Fruit fly (Drosophila melanogaster) whole organism, wandering third instar larva: ENCODE data around the gene CG6865.

Experiments
- CG32264 ChIP-seq: fragments of 200-800 bp; sonication (Bioruptor generic); optimal IDR thresholded peaks from 2 replicates; lab custom pipeline; 2016; ENCODE audit warnings: missing biosample characterization, missing genetic modification characterization
- CG9705 ChIP-seq: fragments of 200-800 bp; sonication (Bioruptor generic); optimal IDR thresholded peaks from 2 replicates; lab custom pipeline; 2018; ENCODE audit warnings: missing biosample characterization, mild to moderate bottlenecking, missing genetic modification characterization
- CrebA ChIP-seq: fragments of 200-800 bp; sonication (Bioruptor generic); optimal IDR thresholded peaks from 2 replicates; lab custom pipeline; 2016; ENCODE audit warnings: missing biosample characterization, mild to moderate bottlenecking, missing genetic modification characterization, borderline replicate concordance
- Dfd ChIP-seq: fragments of >200 bp; optimal IDR thresholded peaks from 2 replicates; lab custom pipeline; 2017; ENCODE audit warnings: missing biosample characterization, missing genetic modification characterization
- Dif ChIP-seq: fragments of 200-275, 200-300 bp; sonication (Bioruptor generic); optimal IDR thresholded peaks from 2 replicates; lab custom pipeline; 2018; ENCODE audit warnings: missing biosample characterization, missing genetic modification characterization; ENCODE audit not compliant: partially characterized antibody
- GATAd ChIP-seq: sonication (Bioruptor generic); optimal IDR thresholded peaks from 2 replicates; lab custom pipeline; 2016; ENCODE audit warnings: missing biosample characterization, missing genetic modification characterization
- HLH106 ChIP-seq: fragments of 200-800 bp; optimal IDR thresholded peaks from 3 replicates; lab custom pipeline; 2019; ENCODE audit warnings: missing biosample characterization, mild to moderate bottlenecking, missing genetic modification characterization, moderate library complexity
- Hnf4 ChIP-seq: fragments of 200-800 bp; sonication (Bioruptor generic); optimal IDR thresholded peaks from 2 replicates; lab custom pipeline; 2016; ENCODE audit warnings: missing biosample characterization, mild to moderate bottlenecking, missing genetic modification characterization
- Hr78 ChIP-seq: fragments of >200 bp; optimal IDR thresholded peaks from 2 replicates; lab custom pipeline; 2017; ENCODE audit warnings: missing biosample characterization, missing genetic modification characterization
- Hr83 ChIP-seq: fragments of 200-300 bp; sonication (Bioruptor generic); optimal IDR thresholded peaks from 2 replicates; lab custom pipeline; 2016; ENCODE audit warnings: missing biosample characterization, mild to moderate bottlenecking, missing genetic modification characterization, moderate library complexity; ENCODE audit not compliant: poor library complexity, severe bottlenecking
- Jra ChIP-seq: sonication (Bioruptor generic); optimal IDR thresholded peaks from 2 replicates; lab custom pipeline; 2016; ENCODE audit warnings: missing biosample characterization, missing genetic modification characterization
- Mio ChIP-seq: sonication (Bioruptor generic); optimal IDR thresholded peaks from 2 replicates; lab custom pipeline; 2016; ENCODE audit warnings: missing biosample characterization, missing genetic modification characterization
- N ChIP-seq: fragments of >200 bp; optimal IDR thresholded peaks from 2 replicates; lab custom pipeline; 2018; ENCODE audit warnings: missing biosample characterization, missing external identifiers, missing genetic modification characterization
- OdsH ChIP-seq: fragments of 200-800 bp; sonication (Bioruptor generic); optimal IDR thresholded peaks from 2 replicates; lab custom pipeline; 2016; ENCODE audit warnings: missing biosample characterization, mild to moderate bottlenecking, missing genetic modification characterization
- Rel ChIP-seq, 2 experiments: fragments of 200-800 bp; sonication (Bioruptor generic) in 1 of 2; optimal IDR thresholded peaks; 2 replicates in 1 of 2; 3 replicates in 1 of 2; lab custom pipeline; 2016 to 2019; ENCODE audit warnings: mild to moderate bottlenecking in 2 of 2, missing biosample characterization in 2 of 2, missing genetic modification characterization in 2 of 2, moderate library complexity in 1 of 2
- Sp1 ChIP-seq: fragments of 200-800 bp; sonication (Bioruptor generic); optimal IDR thresholded peaks from 3 replicates; lab custom pipeline; 2019; ENCODE audit warnings: missing biosample characterization, mild to moderate bottlenecking, missing genetic modification characterization, moderate library complexity
- Vsx2 ChIP-seq: fragments of 200-300, 225-300 bp; sonication (Bioruptor generic); optimal IDR thresholded peaks from 2 replicates; lab custom pipeline; 2018; ENCODE audit warnings: missing biosample characterization, missing genetic modification characterization; ENCODE audit not compliant: partially characterized antibody
- br ChIP-seq: fragments of 200-800 bp; sonication (Bioruptor generic); optimal IDR thresholded peaks from 2 replicates; lab custom pipeline; 2016; ENCODE audit warnings: missing biosample characterization, missing genetic modification characterization
- brk ChIP-seq: fragments of 200-800 bp; sonication (Bioruptor generic); optimal IDR thresholded peaks from 2 replicates; lab custom pipeline; 2016; ENCODE audit warnings: missing biosample characterization, mild to moderate bottlenecking, missing genetic modification characterization
- dmrt93B ChIP-seq: fragments of 200-800 bp; sonication (Bioruptor generic); optimal IDR thresholded peaks from 2 replicates; lab custom pipeline; 2018; ENCODE audit warnings: missing biosample characterization, mild to moderate bottlenecking, missing genetic modification characterization
- dsf ChIP-seq: sonication (Bioruptor generic); optimal IDR thresholded peaks from 2 replicates; lab custom pipeline; 2016; ENCODE audit warnings: missing biosample characterization, missing genetic modification characterization, borderline replicate concordance
- ey ChIP-seq: fragments of 200-800 bp; sonication (Bioruptor generic); optimal IDR thresholded peaks from 2 replicates; lab custom pipeline; 2016; ENCODE audit warnings: missing biosample characterization, missing genetic modification characterization
- foxo ChIP-seq, 2 experiments: fragments of 200-800 bp; sonication (Bioruptor generic); optimal IDR thresholded peaks; 2 replicates in 1 of 2; 3 replicates in 1 of 2; lab custom pipeline; 2016 to 2017; ENCODE audit warnings: missing biosample characterization in 2 of 2, missing genetic modification characterization in 2 of 2
- fru ChIP-seq: fragments of 200-800 bp; sonication (Bioruptor generic); optimal IDR thresholded peaks from 3 replicates; lab custom pipeline; 2016; ENCODE audit warnings: missing biosample characterization, mild to moderate bottlenecking, missing genetic modification characterization
- h ChIP-seq: fragments of 200-800 bp; sonication (Bioruptor generic); optimal IDR thresholded peaks from 3 replicates; lab custom pipeline; 2016; ENCODE audit warnings: missing biosample characterization, mild to moderate bottlenecking, missing genetic modification characterization
- lola ChIP-seq: fragments of >200 bp; optimal IDR thresholded peaks from 2 replicates; lab custom pipeline; 2017; ENCODE audit warnings: missing biosample characterization, missing genetic modification characterization
- pan ChIP-seq: fragments of >200 bp; optimal IDR thresholded peaks from 2 replicates; lab custom pipeline; 2017
- psq ChIP-seq: fragments of 200-800 bp; sonication (Bioruptor generic); optimal IDR thresholded peaks from 3 replicates; lab custom pipeline; 2017; ENCODE audit warnings: missing biosample characterization, mild to moderate bottlenecking, missing genetic modification characterization, moderate library complexity
- rgr ChIP-seq: fragments of 200-800 bp; sonication (Bioruptor generic); optimal IDR thresholded peaks from 3 replicates; lab custom pipeline; 2016; ENCODE audit warnings: missing biosample characterization, mild to moderate bottlenecking, missing genetic modification characterization
- sage ChIP-seq: fragments of 200-800 bp; sonication (Bioruptor generic); optimal IDR thresholded peaks from 2 replicates; lab custom pipeline; 2016; ENCODE audit warnings: missing biosample characterization, mild to moderate bottlenecking, missing genetic modification characterization
- sv ChIP-seq: fragments of 200-800 bp; sonication (Bioruptor generic); optimal IDR thresholded peaks from 3 replicates; lab custom pipeline; 2016; ENCODE audit warnings: missing biosample characterization, missing genetic modification characterization
- tai ChIP-seq: sonication (Bioruptor generic); optimal IDR thresholded peaks from 2 replicates; lab custom pipeline; 2016; ENCODE audit warnings: missing biosample characterization, missing genetic modification characterization
- usp ChIP-seq: fragments of >200 bp; optimal IDR thresholded peaks from 2 replicates; lab custom pipeline; 2017; ENCODE audit warnings: missing biosample characterization, missing genetic modification characterization
- woc ChIP-seq: sonication (Bioruptor generic); optimal IDR thresholded peaks from 2 replicates; lab custom pipeline; 2016; ENCODE audit warnings: missing biosample characterization, mild to moderate bottlenecking, missing genetic modification characterization

The CG6865 gene

DNA sequence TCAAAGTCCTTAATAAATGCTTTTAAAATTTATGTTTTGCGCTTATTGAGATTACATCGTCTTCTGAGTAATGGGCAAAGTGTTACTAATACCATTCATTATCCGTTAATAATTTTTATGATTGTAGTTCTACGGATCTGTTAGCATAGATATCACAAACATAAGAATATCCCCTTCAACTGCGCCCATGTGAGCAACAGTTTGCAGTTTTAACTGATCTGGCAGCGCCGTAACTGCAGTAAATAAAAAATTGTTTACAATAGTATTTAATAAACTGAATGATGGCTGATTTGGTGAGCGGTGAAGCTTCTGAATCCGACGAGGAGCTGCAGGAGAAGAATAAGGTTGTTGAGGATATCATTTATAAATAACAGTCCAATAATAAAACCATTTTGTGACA, 6.6 kb downstream of the CG6865 start, which contains the start of gene Blos3:
Gene Blos3 (plus strand): TSS at position 198 of the 400 bp plus-strand sequence.
- TF ChIP-seq HLH106 (tag; lab: Kevin White, UChicago) (peak; percentile 46), Jra (GFP tag; lab: Kevin White, UChicago) (peak; percentile 54), rgr (GFP tag; lab: Kevin White, UChicago) (peak; percentile 55), tai (GFP tag; lab: Kevin White, UChicago) (no peak), woc (no peak), CG32264 (GFP tag; lab: Kevin White, UChicago) (no peak), foxo (GFP tag; optimal IDR thresholded peaks at IDR 0.05; lab: Kevin White, UChicago) (peak in 1 of 2 experiments; percentile 83), Dif (GFP tag; lab: Kevin White, UChicago) (no peak), sage (no peak), ey (GFP tag; lab: Kevin White, UChicago) (peak; percentile 61), h (peak; percentile 71), Sp1 (GFP tag; lab: Kevin White, UChicago) (no peak), Hr83 (GFP tag; lab: Kevin White, UChicago) (peak; percentile 54), Rel (GFP tag; optimal IDR thresholded peaks at IDR 0.05; lab: Kevin White, UChicago) (no peak), Rel (tag; optimal IDR thresholded peaks at IDR 0.05; lab: Kevin White, UChicago) (no peak), CrebA (GFP tag; lab: Kevin White, UChicago) (no peak), usp (GFP tag; lab: Kevin White, UChicago) (no peak), fru (GFP tag; lab: Kevin White, UChicago) (no peak), dsf (GFP tag; lab: Kevin White, UChicago) (no peak), psq (GFP tag; lab: Kevin White, UChicago) (peak; percentile 44), Hnf4 (GFP tag; lab: Kevin White, UChicago) (no peak), pan (lab: Kevin White, UChicago) (no peak), Hr78 (GFP tag; lab: Kevin White, UChicago) (no peak), OdsH (GFP tag; lab: Kevin White, UChicago) (peak; percentile 50), CG9705 (GFP tag; lab: Kevin White, UChicago) (peak; percentile 52)

DNA sequence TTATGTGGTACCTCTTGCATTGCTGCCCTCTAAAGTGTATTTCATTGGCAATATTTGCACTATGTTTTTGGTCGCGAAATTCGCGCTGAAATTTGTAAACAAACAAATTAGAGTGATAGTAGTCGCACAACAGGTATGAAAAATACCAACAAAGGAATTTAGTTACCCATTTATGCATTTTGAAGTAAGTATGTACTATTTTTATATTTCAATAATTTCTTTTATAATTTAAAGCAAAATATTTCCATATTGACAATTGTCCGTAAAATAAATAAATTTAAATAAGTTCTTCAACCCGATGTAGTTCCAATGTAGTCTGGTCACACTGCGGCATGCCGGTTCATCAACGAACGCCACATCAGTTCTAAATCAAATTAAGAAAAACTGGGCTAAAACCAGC, 9.0 kb downstream of the CG6865 start, which contains the start of the genes Rad9 and Uggt:
Gene Rad9 (minus strand): TSS at position 114 of the 400 bp plus-strand sequence.
Gene Uggt (plus strand): TSS at position 308 of the 400 bp plus-strand sequence.
- TF ChIP-seq ey (GFP tag; lab: Kevin White, UChicago): no peak
- TF ChIP-seq psq (GFP tag; lab: Kevin White, UChicago): peak; percentile 20

DNA sequence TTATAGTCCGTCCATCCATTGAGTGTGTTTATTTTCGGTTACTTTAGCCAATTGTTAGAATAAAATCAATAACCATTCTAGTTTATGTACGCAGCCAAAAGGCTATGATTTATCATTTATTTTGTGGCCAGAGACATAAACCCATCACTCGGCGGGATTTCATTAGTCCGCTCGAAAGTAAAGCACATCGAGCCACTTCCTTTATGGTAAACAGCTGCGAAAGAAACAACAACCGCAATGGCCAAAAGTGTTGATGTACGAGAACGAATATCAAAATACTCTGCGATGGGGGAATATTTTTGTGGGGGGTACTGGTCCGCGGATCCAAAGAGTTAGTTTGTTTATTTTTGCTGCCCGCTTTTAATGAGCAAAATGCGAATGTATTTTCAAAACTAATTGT, 18.2 kb downstream of the CG6865 start:
- TF ChIP-seq Dfd (GFP tag; lab: Kevin White, UChicago): no peak
- no peak for TF ChIP-seq CG32264 (GFP tag; lab: Kevin White, UChicago)

DNA sequence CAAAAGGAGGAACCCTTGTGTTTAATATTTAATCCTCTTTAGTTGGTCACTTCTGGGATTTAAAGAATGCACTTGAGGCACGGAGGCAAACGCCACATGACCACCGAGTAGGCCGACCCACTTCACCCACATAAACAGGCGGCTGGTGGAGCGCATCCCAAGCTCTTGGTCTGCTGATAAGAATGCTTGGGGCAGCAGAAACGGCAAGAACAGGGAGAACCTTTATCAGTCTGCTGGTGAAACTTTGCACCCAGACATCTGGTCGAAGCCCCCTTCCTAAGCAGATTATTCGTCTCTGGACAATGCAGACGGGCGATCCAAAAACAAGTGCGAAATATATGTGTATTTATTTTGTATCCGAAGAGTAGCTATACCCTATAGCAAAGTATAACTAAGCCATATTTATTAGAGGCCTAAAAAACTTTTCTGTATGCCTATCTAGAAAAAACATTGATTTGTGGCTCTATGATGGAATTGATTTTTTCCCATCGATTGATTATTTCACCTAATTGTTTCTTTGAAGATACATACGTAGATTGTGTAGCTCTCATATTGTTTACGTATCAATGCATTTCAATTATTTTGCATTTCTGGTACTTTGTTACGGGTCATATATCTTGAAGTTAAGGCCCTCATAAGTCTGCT, 25.9 kb downstream of the CG6865 start:
- TF ChIP-seq ey (GFP tag; lab: Kevin White, UChicago) (no peak), Hnf4 (GFP tag; lab: Kevin White, UChicago) (peak; percentile 30), GATAd (GFP tag; lab: Kevin White, UChicago) (no peak), dmrt93B (no peak), Vsx2 (GFP tag; lab: Kevin White, UChicago) (no peak), sv (no peak), foxo (GFP tag; optimal IDR thresholded peaks at IDR 0.05; lab: Kevin White, UChicago) (peak in 1 of 2 experiments; percentile 33), Hr78 (GFP tag; lab: Kevin White, UChicago) (no peak), fru (GFP tag; lab: Kevin White, UChicago) (peak; percentile 41), sage (no peak), Hr83 (GFP tag; lab: Kevin White, UChicago) (no peak), br (GFP tag; lab: Kevin White, UChicago) (no peak), usp (GFP tag; lab: Kevin White, UChicago) (no peak), Dfd (GFP tag; lab: Kevin White, UChicago) (no peak), lola (GFP tag; lab: Kevin White, UChicago) (no peak), N (GFP tag; lab: Kevin White, UChicago) (no peak), CrebA (GFP tag; lab: Kevin White, UChicago) (no peak), OdsH (GFP tag; lab: Kevin White, UChicago) (no peak), Rel (GFP tag; optimal IDR thresholded peaks at IDR 0.05; lab: Kevin White, UChicago) (no peak), Rel (tag; optimal IDR thresholded peaks at IDR 0.05; lab: Kevin White, UChicago) (peak; percentile 35), Mio (GFP tag; lab: Kevin White, UChicago) (no peak), Dif (GFP tag; lab: Kevin White, UChicago) (peak; percentile 0), tai (GFP tag; lab: Kevin White, UChicago) (no peak), rgr (GFP tag; lab: Kevin White, UChicago) (peak; percentile 20), brk (GFP tag; lab: Kevin White, UChicago) (no peak), h (peak; percentile 8)
